Fruit fly (Drosophila melanogaster) whole organism, pupa: ENCODE measurements around the gene CG9737.

Experiments
- CG10348 ChIP-seq: fragments of 200-800 bp; sonication (Bioruptor generic); IDR thresholded peaks from 2 replicates; pipeline ENCODE4 v1.3.6; 2022; ENCODE audit warnings: missing biosample characterization, missing genetic modification characterization
- CG12605 ChIP-seq: fragments of 200-800 bp; sonication (Bioruptor generic); IDR thresholded peaks from 2 replicates; pipeline ENCODE4 v1.3.6; 2022; ENCODE audit warnings: missing biosample characterization, missing genetic modification characterization
- CG13204 ChIP-seq: fragments of 200-800 bp; sonication (Bioruptor generic); optimal IDR thresholded peaks from 2 replicates; lab custom pipeline; 2018; ENCODE audit warnings: missing biosample characterization, mild to moderate bottlenecking, missing genetic modification characterization, moderate library complexity
- CG14655 ChIP-seq: fragments of 200-800 bp; sonication (Bioruptor generic); optimal IDR thresholded peaks from 3 replicates; lab custom pipeline; 2017; ENCODE audit warnings: mild to moderate bottlenecking, missing biosample characterization, missing genetic modification reagents, missing genetic modification characterization
- CG15710 ChIP-seq: fragments of 200-800 bp; sonication (Bioruptor generic); optimal IDR thresholded peaks from 2 replicates; lab custom pipeline; 2018; ENCODE audit warnings: missing biosample characterization, mild to moderate bottlenecking, missing genetic modification characterization, moderate library complexity
- CG17806 ChIP-seq: fragments of 200-800 bp; sonication (Bioruptor generic); optimal IDR thresholded peaks from 2 replicates; lab custom pipeline; 2018; ENCODE audit warnings: missing biosample characterization, mild to moderate bottlenecking, missing genetic modification characterization, moderate library complexity
- CG32121 ChIP-seq: fragments of 200-800 bp; sonication (Bioruptor generic); IDR thresholded peaks from 2 replicates; pipeline ENCODE4 v1.3.6; 2022; ENCODE audit warnings: missing biosample characterization, missing genetic modification characterization
- CG34367 ChIP-seq: fragments of 200-800 bp; sonication (Bioruptor generic); optimal IDR thresholded peaks from 2 replicates; lab custom pipeline; 2018; ENCODE audit warnings: missing biosample characterization, mild to moderate bottlenecking, missing genetic modification characterization
- CG4496 ChIP-seq: fragments of 200-800 bp; sonication (Bioruptor generic); IDR thresholded peaks from 3 replicates; pipeline ENCODE4 v1.3.6; 2022; ENCODE audit warnings: missing biosample characterization, missing genetic modification characterization
- CG8159 ChIP-seq: fragments of 200-800 bp; sonication (Bioruptor generic); optimal IDR thresholded peaks from 3 replicates; lab custom pipeline; 2018; ENCODE audit warnings: missing biosample characterization, mild to moderate bottlenecking, missing genetic modification characterization, moderate library complexity
- CG8301 ChIP-seq: fragments of 200-800 bp; sonication (Bioruptor generic); optimal IDR thresholded peaks from 2 replicates; lab custom pipeline; 2018; ENCODE audit warnings: missing biosample characterization, mild to moderate bottlenecking, missing genetic modification characterization
- CG9948 ChIP-seq: fragments of 200-800 bp; sonication (Bioruptor generic); optimal IDR thresholded peaks from 2 replicates; lab custom pipeline; 2018; ENCODE audit warnings: missing biosample characterization, mild to moderate bottlenecking, missing genetic modification characterization, moderate library complexity
- D1 ChIP-seq: fragments of 200-800 bp; sonication (Bioruptor generic); optimal IDR thresholded peaks from 2 replicates; lab custom pipeline; 2018; ENCODE audit warnings: missing biosample characterization, mild to moderate bottlenecking, missing genetic modification characterization, moderate library complexity
- EcR ChIP-seq: fragments of 200-800 bp; sonication (Bioruptor generic); optimal IDR thresholded peaks from 3 replicates; lab custom pipeline; 2019; ENCODE audit warnings: missing biosample characterization, missing genetic modification characterization, mild to moderate bottlenecking, moderate library complexity, missing genetic modification reagents
- Ets98B ChIP-seq: fragments of 200-800 bp; sonication (Bioruptor generic); IDR thresholded peaks from 2 replicates; pipeline ENCODE4 v1.3.6; 2022; ENCODE audit warnings: missing biosample characterization, missing genetic modification characterization
- Pif1A ChIP-seq: fragments of 200-800 bp; sonication (Bioruptor generic); optimal IDR thresholded peaks from 3 replicates; lab custom pipeline; 2016; ENCODE audit warnings: missing biosample characterization, missing genetic modification characterization
- Pif1B ChIP-seq: fragments of 200-800 bp; sonication (Bioruptor generic); optimal IDR thresholded peaks from 3 replicates; lab custom pipeline; 2016; ENCODE audit warnings: missing biosample characterization, missing genetic modification characterization
- Snoo ChIP-seq: fragments of 200-800 bp; sonication (Bioruptor generic); optimal IDR thresholded peaks from 3 replicates; lab custom pipeline; 2017; ENCODE audit warnings: missing biosample characterization, mild to moderate bottlenecking, missing genetic modification characterization, inconsistent platforms
- fd96Ca ChIP-seq: fragments of 200-800 bp; sonication (Bioruptor generic); IDR thresholded peaks from 3 replicates; pipeline ENCODE4 v1.3.6; 2022; ENCODE audit warnings: missing biosample characterization, missing genetic modification characterization
- gl ChIP-seq: fragments of 200-800 bp; sonication (Bioruptor generic); optimal IDR thresholded peaks from 2 replicates; lab custom pipeline; 2018; ENCODE audit warnings: missing biosample characterization, mild to moderate bottlenecking, missing genetic modification characterization
- rn ChIP-seq: fragments of 200-800 bp; sonication (Bioruptor generic); IDR thresholded peaks from 2 replicates; pipeline ENCODE4 v1.3.6; 2022; ENCODE audit warnings: missing biosample characterization, missing genetic modification characterization

CG9737 gene

dm6 chr3R:30275970-30276369 lies 32.9 kb upstream of the CG9737 start:
- no peak for TF ChIP-seq CG12605
- no peak for TF ChIP-seq rn
- TF ChIP-seq EcR (GFP tag; lab: Kevin White, UChicago), result no peak
- TF ChIP-seq CG32121, result no peak

- TF ChIP-seq CG8301 (no peak), CG4496 (GFP tag; lab: Robert Waterston, UW) (no peak), CG12605 (no peak), rn (no peak), CG15710 (tag; lab: Kevin White, UChicago) (no peak), Pif1B (GFP tag; lab: Kevin White, UChicago) (no peak)
Measured at dm6 chr3R:30273898-30274297, 30.8 kb upstream of the CG9737 start.

- TF ChIP-seq CG8159 (tag; lab: Kevin White, UChicago), result no peak
- no peak for TF ChIP-seq Pif1A (GFP tag; lab: Kevin White, UChicago)
- TF ChIP-seq Ets98B (GFP tag; lab: Robert Waterston, UW), result no peak
- no peak for TF ChIP-seq CG8301
- no peak for TF ChIP-seq fd96Ca (GFP tag; lab: Robert Waterston, UW)
- no peak for TF ChIP-seq CG15710 (tag; lab: Kevin White, UChicago)
- TF ChIP-seq CG14655 (GFP tag; lab: Kevin White, UChicago), result no peak
- no peak for TF ChIP-seq CG13204
- no peak for TF ChIP-seq D1 (tag; lab: Kevin White, UChicago)
- no peak for TF ChIP-seq CG4496 (GFP tag; lab: Robert Waterston, UW)
- no peak for TF ChIP-seq Pif1B (GFP tag; lab: Kevin White, UChicago)
- TF ChIP-seq gl (tag; lab: Kevin White, UChicago), result no peak
- no peak for TF ChIP-seq CG10348 (GFP tag; lab: Robert Waterston, UW)
- TF ChIP-seq CG12605, result no peak
- TF ChIP-seq rn, result no peak
- no peak for TF ChIP-seq CG9948 (tag; lab: Kevin White, UChicago)
- no peak for TF ChIP-seq Snoo (tag; lab: Kevin White, UChicago)
- TF ChIP-seq EcR (GFP tag; lab: Kevin White, UChicago), result no peak
- no peak for TF ChIP-seq CG17806
- TF ChIP-seq CG34367 (tag; lab: Kevin White, UChicago), result no peak
Measured at dm6 chr3R:30272858-30273379, 29.8 kb upstream of the CG9737 start.

dm6 chr3R:30272176-30272857 lies 29.2 kb upstream of the CG9737 start:
- TF ChIP-seq CG10348 (GFP tag; lab: Robert Waterston, UW), result no peak
- TF ChIP-seq Pif1A (GFP tag; lab: Kevin White, UChicago), result peak; percentile 90
- peak; percentile 90 for TF ChIP-seq CG13204
- TF ChIP-seq Snoo (tag; lab: Kevin White, UChicago), result peak; percentile 92
- TF ChIP-seq CG15710 (tag; lab: Kevin White, UChicago), result peak; percentile 98
- peak; percentile 40; the same call in 1 of the 2 replicates for TF ChIP-seq CG32121
- peak; percentile 91 for TF ChIP-seq CG12605
- TF ChIP-seq D1 (tag; lab: Kevin White, UChicago), result peak; percentile 98
- TF ChIP-seq CG34367 (tag; lab: Kevin White, UChicago), result peak; percentile 98
- TF ChIP-seq CG9948 (tag; lab: Kevin White, UChicago), result peak; percentile 99
- TF ChIP-seq rn, result peak; percentile 82
- TF ChIP-seq CG14655 (GFP tag; lab: Kevin White, UChicago), result peak; percentile 99
- TF ChIP-seq Ets98B (GFP tag; lab: Robert Waterston, UW), result peak; percentile 73
- peak; percentile 93 for TF ChIP-seq Pif1B (GFP tag; lab: Kevin White, UChicago)
- peak; percentile 98 for TF ChIP-seq CG8159 (tag; lab: Kevin White, UChicago)
- TF ChIP-seq EcR (GFP tag; lab: Kevin White, UChicago), result peak; percentile 62
- TF ChIP-seq CG4496 (GFP tag; lab: Robert Waterston, UW), result peak; percentile 96
- TF ChIP-seq fd96Ca (GFP tag; lab: Robert Waterston, UW), result peak; percentile 81; the same call in 2 of the 3 replicates
- TF ChIP-seq CG8301, result peak; percentile 98
- peak; percentile 99 for TF ChIP-seq CG17806
- peak; percentile 96 for TF ChIP-seq gl (tag; lab: Kevin White, UChicago)

dm6 chr3R:30271120-30271467 lies 28.0 kb upstream of the CG9737 start:
- no peak for TF ChIP-seq CG8159 (tag; lab: Kevin White, UChicago)
- TF ChIP-seq CG13204, result peak; percentile 54
- no peak for TF ChIP-seq CG34367 (tag; lab: Kevin White, UChicago)
- TF ChIP-seq Snoo (tag; lab: Kevin White, UChicago), result no peak
- TF ChIP-seq gl (tag; lab: Kevin White, UChicago), result no peak
- TF ChIP-seq rn, result no peak
- TF ChIP-seq fd96Ca (GFP tag; lab: Robert Waterston, UW), result 0 out of 3 replicates have a peak, but pooled peaks have one; percentile 19
- TF ChIP-seq CG32121, result no peak
- no peak for TF ChIP-seq CG14655 (GFP tag; lab: Kevin White, UChicago)
- TF ChIP-seq CG17806, result no peak
- no peak for TF ChIP-seq D1 (tag; lab: Kevin White, UChicago)
- 0 out of 3 replicates have a peak, but pooled peaks have one; percentile 9 for TF ChIP-seq CG4496 (GFP tag; lab: Robert Waterston, UW)
- TF ChIP-seq Ets98B (GFP tag; lab: Robert Waterston, UW), result no peak
- TF ChIP-seq EcR (GFP tag; lab: Kevin White, UChicago), result peak; percentile 63
- TF ChIP-seq Pif1B (GFP tag; lab: Kevin White, UChicago), result no peak
- no peak for TF ChIP-seq CG15710 (tag; lab: Kevin White, UChicago)
- no peak for TF ChIP-seq CG12605
- no peak for TF ChIP-seq Pif1A (GFP tag; lab: Kevin White, UChicago)
- no peak for TF ChIP-seq CG8301
- TF ChIP-seq CG9948 (tag; lab: Kevin White, UChicago), result no peak
- TF ChIP-seq CG10348 (GFP tag; lab: Robert Waterston, UW), result no peak
